Worm (Caenorhabditis elegans): Measurements from ENCODE around the gene snn-1.

Gene snn-1

DNA sequence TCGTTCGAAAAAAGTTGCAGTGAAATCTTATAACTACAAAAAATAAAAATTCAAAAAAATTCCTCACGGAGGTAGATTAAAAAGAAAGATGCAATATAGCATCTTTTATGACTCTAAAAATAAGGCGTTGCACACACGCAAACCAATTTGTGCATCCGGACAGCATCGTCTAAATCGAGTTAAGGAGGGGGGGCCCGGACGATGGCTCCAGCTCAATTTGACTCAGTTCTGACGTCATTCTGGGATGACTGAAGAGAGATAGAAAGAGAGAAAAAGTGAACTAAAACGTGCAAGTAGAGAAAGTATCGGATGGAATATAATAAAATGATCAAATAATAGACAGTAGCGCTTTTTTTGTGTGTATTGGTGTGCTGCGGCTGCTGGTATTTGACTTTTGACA is 49.0 kb downstream of the snn-1 start:
- no peak for TF ChIP-seq unc-62 (GFP tag; optimal IDR thresholded peaks at IDR 0.05)

DNA sequence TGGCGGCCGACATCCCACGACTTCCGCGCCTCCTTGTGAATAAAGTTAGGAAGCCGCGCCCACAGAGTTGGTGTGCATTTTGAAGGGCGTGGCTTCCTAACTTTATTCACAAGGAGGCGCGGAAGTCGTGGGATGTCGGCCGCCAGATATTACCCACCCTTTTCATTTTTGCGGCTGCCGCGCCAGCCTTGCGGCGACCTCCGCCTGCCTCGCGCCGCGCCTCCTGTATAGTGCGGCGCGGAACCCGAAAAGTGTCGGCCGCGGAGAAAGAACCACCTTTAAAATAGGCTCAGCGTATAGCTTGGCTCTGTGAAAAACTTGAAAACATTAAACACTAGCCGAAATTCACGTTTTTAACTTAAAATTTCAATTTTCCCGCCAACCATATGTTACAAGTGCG is 51.5 kb downstream of the snn-1 start:
- TF ChIP-seq unc-62 (GFP tag; optimal IDR thresholded peaks at IDR 0.05) = no peak

- no peak for TF ChIP-seq unc-62 (GFP tag; optimal IDR thresholded peaks at IDR 0.05)
Measured at ce11 chrIV:1761553-1761952, 53.4 kb downstream of the snn-1 start, which contains the start of gene Y41D4A.7. Y41D4A.7 (minus strand) TSS chrIV:1761570.

- TF ChIP-seq unc-62 (GFP tag; optimal IDR thresholded peaks at IDR 0.05) = no peak
Measured at ce11 chrIV:1758595-1758994, 56.3 kb downstream of the snn-1 start.

All from whole organism, dauer.